Worm (Caenorhabditis elegans) whole organism, L1 larva: ENCODE measurements around the gene uncp-18.

Source experiments
- F16B12.6 ChIP-seq: fragments of 150-350 bp; optimal IDR thresholded peaks from 2 replicates; lab custom pipeline; 2014; ENCODE audit warnings: missing biosample characterization, missing genetic modification characterization
- Y116A8C.19 ChIP-seq: sonication (generic microtip); optimal IDR thresholded peaks from 2 replicates; lab custom pipeline; 2016; ENCODE audit warnings: missing compliant biosample characterization, missing genetic modification characterization, borderline replicate concordance
- aha-1 ChIP-seq: fragments of 150-350 bp; optimal IDR thresholded peaks from 2 replicates; lab custom pipeline; 2014; ENCODE audit warnings: missing biosample characterization, missing genetic modification characterization
- blmp-1 ChIP-seq: fragments of 150-350 bp; optimal IDR thresholded peaks from 2 replicates; lab custom pipeline; 2014; ENCODE audit warnings: missing biosample characterization, missing genetic modification characterization
- ces-1 ChIP-seq: fragments of 150-350 bp; optimal IDR thresholded peaks from 2 replicates; lab custom pipeline; 2014; ENCODE audit warnings: missing biosample characterization, missing genetic modification reagents, missing genetic modification characterization
- dsc-1 ChIP-seq: sonication (generic microtip); optimal IDR thresholded peaks from 2 replicates; lab custom pipeline; 2016; ENCODE audit warnings: mild to moderate bottlenecking, missing genetic modification characterization, missing compliant biosample characterization
- efl-1 ChIP-seq, 4 experiments: fragments of 150-350 bp; optimal IDR thresholded peaks in 3 of 4; peaks in 1 of 4; 1 replicate in 1 of 4; 2 replicates in 3 of 4; lab custom pipeline; 2014; ENCODE audit warnings: missing biosample characterization in 2 of 4, missing genetic modification characterization in 2 of 4, missing genetic modification reagents in 2 of 4
- elt-2 ChIP-seq: sonication (generic microtip); optimal IDR thresholded peaks from 2 replicates; lab custom pipeline; 2016; ENCODE audit warnings: missing genetic modification characterization, mild to moderate bottlenecking, inconsistent platforms, missing compliant biosample characterization, missing genetic modification reagents
- lin-39 ChIP-seq: fragments of 150-350 bp; optimal IDR thresholded peaks from 2 replicates; lab custom pipeline; 2014; ENCODE audit warnings: missing biosample characterization, missing genetic modification reagents, missing genetic modification characterization
- nhr-19 ChIP-seq: fragments of 200-800 bp; sonication (Bioruptor generic); conservative IDR thresholded peaks from 2 replicates; pipeline ENCODE4 v1.3.6; 2022; ENCODE audit warnings: missing genetic modification characterization, missing compliant biosample characterization
- nhr-47 ChIP-seq: sonication (generic microtip); optimal IDR thresholded peaks from 2 replicates; lab custom pipeline; 2016; ENCODE audit warnings: mild to moderate bottlenecking, missing genetic modification characterization, moderate library complexity, missing compliant biosample characterization
- nhr-76 ChIP-seq: sonication (generic microtip); optimal IDR thresholded peaks from 2 replicates; lab custom pipeline; 2017; ENCODE audit warnings: missing biosample characterization, missing genetic modification characterization
- nhr-84 ChIP-seq: sonication (generic microtip); optimal IDR thresholded peaks from 2 replicates; lab custom pipeline; 2017; ENCODE audit warnings: missing biosample characterization, missing genetic modification characterization
- swsn-7 ChIP-seq: sonication (generic microtip); optimal IDR thresholded peaks from 2 replicates; lab custom pipeline; 2016; ENCODE audit warnings: missing genetic modification characterization, missing compliant biosample characterization

The uncp-18 gene

ce11 chrIV:438384-438783 lies 48.0 kb downstream of the uncp-18 start:
- TF ChIP-seq F16B12.6 (tag; lab: Kevin White, UChicago) (no peak), dsc-1 (tag; lab: Kevin White, UChicago) (no peak), ces-1 (GFP tag; lab: Kevin White, UChicago) (no peak), nhr-47 (tag; lab: Kevin White, UChicago) (no peak), swsn-7 (tag; lab: Kevin White, UChicago) (no peak), Y116A8C.19 (tag; lab: Kevin White, UChicago) (no peak)

- no peak for TF ChIP-seq nhr-84 (tag; lab: Kevin White, UChicago)
- TF ChIP-seq lin-39 (tag; lab: Kevin White, UChicago): no peak
- TF ChIP-seq blmp-1: no peak
- TF ChIP-seq aha-1 (tag; lab: Kevin White, UChicago): no peak
- peak; percentile 58 for TF ChIP-seq elt-2 (tag; lab: Kevin White, UChicago)
- no peak for TF ChIP-seq nhr-19
- no peak for TF ChIP-seq nhr-76
- no peak for TF ChIP-seq efl-1 (optimal IDR thresholded peaks at IDR 0.05; lab: Kevin White, UChicago)
- TF ChIP-seq efl-1 (GFP tag; optimal IDR thresholded peaks at IDR 0.05 in 1 of 2; lab: Kevin White, UChicago): peak in 1 of 2 experiments; percentile 89
- TF ChIP-seq, all 84 proteins: peak for 2
These were observed 50.1 kb downstream of the uncp-18 start, which contains the start of gene hum-8 for ce11 chrIV:440509-440908. TSS of gene hum-8 (minus strand) at chrIV:440554.
